Worm (Caenorhabditis elegans) whole organism, L3 larva: ENCODE results near the gene Y22D7AR.3.

Experiments
- ZK546.5 ChIP-seq: sonication (generic microtip); optimal IDR thresholded peaks from 2 replicates; lab custom pipeline; 2017; ENCODE audit warnings: missing biosample characterization, missing genetic modification characterization
- aly-2 ChIP-seq: fragments of 150-350 bp; optimal IDR thresholded peaks from 2 replicates; lab custom pipeline; 2014; ENCODE audit warnings: missing biosample characterization, missing genetic modification characterization
- ceh-16 ChIP-seq: sonication (generic microtip); optimal IDR thresholded peaks from 2 replicates; lab custom pipeline; 2017; ENCODE audit warnings: missing biosample characterization, missing genetic modification characterization
- ceh-28 ChIP-seq: fragments of 150-350 bp; optimal IDR thresholded peaks from 2 replicates; lab custom pipeline; 2014; ENCODE audit warnings: missing biosample characterization, missing genetic modification reagents, missing genetic modification characterization
- ceh-82 ChIP-seq: fragments of 150-350 bp; optimal IDR thresholded peaks from 2 replicates; lab custom pipeline; 2014; ENCODE audit warnings: missing biosample characterization, missing genetic modification characterization
- egl-27 ChIP-seq: sonication (generic microtip); optimal IDR thresholded peaks from 4 replicates; lab custom pipeline; 2017; ENCODE audit warnings: missing biosample characterization, missing genetic modification reagents, missing genetic modification characterization
- elt-1 ChIP-seq: fragments of 150-350 bp; optimal IDR thresholded peaks from 2 replicates; lab custom pipeline; 2014; ENCODE audit warnings: missing biosample characterization, missing genetic modification characterization
- elt-2 ChIP-seq: sonication (generic microtip); optimal IDR thresholded peaks from 2 replicates; lab custom pipeline; 2016; ENCODE audit warnings: missing genetic modification reagents, mild to moderate bottlenecking, missing genetic modification characterization, missing compliant biosample characterization
- eor-1 ChIP-seq, 2 experiments: fragments of 150-350 bp; optimal IDR thresholded peaks; 2 replicates each; lab custom pipeline; 2014 to 2018; ENCODE audit warnings: missing biosample characterization in 2 of 2, missing genetic modification characterization in 2 of 2
- fkh-10 ChIP-seq: sonication (generic microtip); optimal IDR thresholded peaks from 2 replicates; lab custom pipeline; 2017; ENCODE audit warnings: missing biosample characterization, missing genetic modification reagents, missing genetic modification characterization
- fos-1 ChIP-seq: fragments of 150-350 bp; optimal IDR thresholded peaks from 2 replicates; lab custom pipeline; 2014; ENCODE audit warnings: missing biosample characterization, missing genetic modification characterization
- hmg-11 ChIP-seq: sonication (generic microtip); optimal IDR thresholded peaks from 2 replicates; lab custom pipeline; 2016; ENCODE audit warnings: missing genetic modification characterization, missing compliant biosample characterization
- jun-1 ChIP-seq: fragments of 150-350 bp; optimal IDR thresholded peaks from 2 replicates; lab custom pipeline; 2014; ENCODE audit warnings: missing biosample characterization, missing genetic modification reagents, missing genetic modification characterization
- lin-15B ChIP-seq: fragments of 150-350 bp; optimal IDR thresholded peaks from 2 replicates; lab custom pipeline; 2014; ENCODE audit warnings: missing biosample characterization, missing genetic modification characterization
- lin-39 ChIP-seq: fragments of 150-350 bp; optimal IDR thresholded peaks from 2 replicates; lab custom pipeline; 2018; ENCODE audit warnings: missing biosample characterization, missing genetic modification reagents, missing genetic modification characterization
- lsy-12 ChIP-seq: sonication (generic microtip); optimal IDR thresholded peaks from 2 replicates; lab custom pipeline; 2016; ENCODE audit warnings: mild to moderate bottlenecking, missing genetic modification characterization, missing compliant biosample characterization
- mdl-1 ChIP-seq: fragments of 150-350 bp; optimal IDR thresholded peaks from 2 replicates; lab custom pipeline; 2014; ENCODE audit warnings: missing biosample characterization, missing genetic modification characterization
- mml-1 ChIP-seq: fragments of 150-350 bp; sonication (generic microtip); optimal IDR thresholded peaks from 3 replicates; lab custom pipeline; 2014; ENCODE audit warnings: missing biosample characterization, missing genetic modification characterization
- nfya-1 ChIP-seq: sonication (generic microtip); optimal IDR thresholded peaks from 2 replicates; lab custom pipeline; 2017; ENCODE audit warnings: missing genetic modification characterization, mild to moderate bottlenecking, missing compliant biosample characterization, antibody characterized with exemption, moderate library complexity; ENCODE audit not compliant: insufficient read depth
- nhr-11 ChIP-seq: fragments of 150-350 bp; optimal IDR thresholded peaks from 2 replicates; lab custom pipeline; 2014; ENCODE audit warnings: missing biosample characterization, missing genetic modification characterization
- nhr-12 ChIP-seq: fragments of 150-350 bp; optimal IDR thresholded peaks from 2 replicates; lab custom pipeline; 2014; ENCODE audit warnings: missing biosample characterization, missing genetic modification characterization
- nhr-23 ChIP-seq: fragments of 150-350 bp; optimal IDR thresholded peaks from 2 replicates; lab custom pipeline; 2014; ENCODE audit warnings: missing biosample characterization, missing genetic modification reagents, missing genetic modification characterization
- nhr-237 ChIP-seq: fragments of 150-350 bp; optimal IDR thresholded peaks from 2 replicates; lab custom pipeline; 2014; ENCODE audit warnings: missing biosample characterization, missing genetic modification characterization
- nhr-25 ChIP-seq: sonication (generic microtip); optimal IDR thresholded peaks from 2 replicates; lab custom pipeline; 2017; ENCODE audit warnings: missing biosample characterization, missing genetic modification characterization
- nhr-28 ChIP-seq: fragments of 150-350 bp; optimal IDR thresholded peaks from 2 replicates; lab custom pipeline; 2014; ENCODE audit warnings: missing biosample characterization, missing genetic modification characterization
- nhr-43 ChIP-seq: sonication (generic microtip); optimal IDR thresholded peaks from 2 replicates; lab custom pipeline; 2016; ENCODE audit warnings: mild to moderate bottlenecking, missing genetic modification characterization, missing compliant biosample characterization; ENCODE audit not compliant: poor library complexity, severe bottlenecking
- nhr-67 ChIP-seq: fragments of 150-350 bp; optimal IDR thresholded peaks from 2 replicates; lab custom pipeline; 2014; ENCODE audit warnings: missing biosample characterization, missing genetic modification characterization
- nhr-76 ChIP-seq: fragments of 150-350 bp; sonication (generic microtip); optimal IDR thresholded peaks from 5 replicates; lab custom pipeline; 2014; ENCODE audit warnings: missing biosample characterization, missing genetic modification characterization
- pha-4 ChIP-seq: fragments of 150-350 bp; optimal IDR thresholded peaks from 2 replicates; lab custom pipeline; 2014; ENCODE audit warnings: missing biosample characterization, missing genetic modification reagents, missing genetic modification characterization
- pqm-1 ChIP-seq: fragments of 150-350 bp; optimal IDR thresholded peaks from 2 replicates; lab custom pipeline; 2017; ENCODE audit warnings: missing biosample characterization, missing genetic modification characterization, inconsistent platforms
- sea-2 ChIP-seq: fragments of 150-350 bp; sonication (generic microtip); optimal IDR thresholded peaks from 4 replicates; lab custom pipeline; 2014; ENCODE audit warnings: missing biosample characterization, missing genetic modification reagents, missing genetic modification characterization
- skn-1 ChIP-seq: fragments of 150-350 bp; optimal IDR thresholded peaks from 2 replicates; lab custom pipeline; 2014; ENCODE audit warnings: missing biosample characterization, missing genetic modification characterization
- snpc-4 ChIP-seq: fragments of 150-350 bp; optimal IDR thresholded peaks from 2 replicates; lab custom pipeline; 2014; ENCODE audit warnings: missing biosample characterization, missing genetic modification characterization
- tbx-2 ChIP-seq: sonication (generic microtip); optimal IDR thresholded peaks from 2 replicates; lab custom pipeline; 2016; ENCODE audit warnings: mild to moderate bottlenecking, missing genetic modification characterization, missing compliant biosample characterization
- unc-39 ChIP-seq: sonication (generic microtip); optimal IDR thresholded peaks from 4 replicates; lab custom pipeline; 2017; ENCODE audit warnings: missing biosample characterization, missing genetic modification characterization
- unc-62 ChIP-seq: fragments of 150-350 bp; sonication (generic microtip); optimal IDR thresholded peaks from 4 replicates; lab custom pipeline; 2014; ENCODE audit warnings: missing biosample characterization, missing genetic modification reagents, missing genetic modification characterization
- zag-1 ChIP-seq: fragments of 150-350 bp; optimal IDR thresholded peaks from 2 replicates; lab custom pipeline; 2014; ENCODE audit warnings: missing biosample characterization, missing genetic modification characterization
- ztf-11 ChIP-seq: fragments of 150-350 bp; optimal IDR thresholded peaks from 2 replicates; lab custom pipeline; 2014; ENCODE audit warnings: missing biosample characterization, missing genetic modification characterization
- ztf-4 ChIP-seq: fragments of 150-350 bp; optimal IDR thresholded peaks from 2 replicates; lab custom pipeline; 2014; ENCODE audit warnings: missing biosample characterization, missing genetic modification characterization

The Y22D7AR.3 gene

ce11 chrIII:1638345-1638744 is 27.3 kb downstream of the Y22D7AR.3 start:
- TF ChIP-seq elt-1 (no peak), egl-27 (tag; lab: Kevin White, UChicago) (no peak), pha-4 (tag; lab: Kevin White, UChicago) (no peak), ztf-11 (tag; lab: Kevin White, UChicago) (no peak), mdl-1 (no peak), nhr-28 (tag; lab: Kevin White, UChicago) (no peak), unc-62 (GFP tag; lab: Kevin White, UChicago) (no peak), nhr-12 (tag; lab: Kevin White, UChicago) (no peak), mml-1 (tag; lab: Kevin White, UChicago) (no peak), lsy-12 (no peak), zag-1 (tag; lab: Kevin White, UChicago) (no peak), skn-1 (tag; lab: Kevin White, UChicago) (no peak), eor-1 (tag; optimal IDR thresholded peaks at IDR 0.05; lab: Kevin White, UChicago) (no peak), nhr-43 (tag; lab: Kevin White, UChicago) (no peak), fos-1 (tag; lab: Kevin White, UChicago) (no peak), fkh-10 (no peak), nhr-25 (no peak), ceh-28 (tag; lab: Kevin White, UChicago) (no peak), nhr-23 (tag; lab: Kevin White, UChicago) (no peak)

- no peak for TF ChIP-seq pha-4 (tag; lab: Kevin White, UChicago)
These were observed 31.4 kb downstream of the Y22D7AR.3 start, which contains the start of gene Y22D7AL.11 for ce11 chrIII:1634270-1634669. Gene Y22D7AL.11, minus strand, starts transcription at chrIII:1634370.

ce11 chrIII:1626524-1626923 is 39.1 kb downstream of the Y22D7AR.3 start, which contains the start of gene Y22D7AL.4:
Gene Y22D7AL.4, plus strand, starts transcription at chrIII:1626632.
- no peak for TF ChIP-seq ZK546.5 (tag; lab: Kevin White, UChicago)
- no peak for TF ChIP-seq lin-15B (tag; lab: Kevin White, UChicago)
- TF ChIP-seq nhr-237 (tag; lab: Kevin White, UChicago), result no peak
- no peak for TF ChIP-seq mml-1 (tag; lab: Kevin White, UChicago)
- TF ChIP-seq eor-1 (tag; optimal IDR thresholded peaks at IDR 0.05; lab: Kevin White, UChicago), result no peak
- no peak for TF ChIP-seq unc-39 (tag; lab: Kevin White, UChicago)
- no peak for TF ChIP-seq elt-2 (tag; lab: Kevin White, UChicago)
- TF ChIP-seq egl-27 (tag; lab: Kevin White, UChicago), result no peak
- no peak for TF ChIP-seq ztf-11 (tag; lab: Kevin White, UChicago)
- TF ChIP-seq hmg-11 (tag; lab: Kevin White, UChicago), result no peak
- TF ChIP-seq snpc-4, result no peak
- TF ChIP-seq aly-2, result no peak
- TF ChIP-seq elt-1, result no peak
- TF ChIP-seq fkh-10, result no peak
- TF ChIP-seq sea-2, result no peak
- TF ChIP-seq, all 47 proteins: peak for 0

- TF ChIP-seq pqm-1 (no peak), nhr-25 (no peak), lsy-12 (no peak)
- TF ChIP-seq, all 47 proteins: peak for 0
These were observed 39.9 kb downstream of the Y22D7AR.3 start for ce11 chrIII:1625660-1626275.

ce11 chrIII:1622329-1622728 is 43.3 kb downstream of the Y22D7AR.3 start:
- TF ChIP-seq tbx-2 (tag; lab: Kevin White, UChicago) (no peak), elt-1 (no peak), ceh-28 (tag; lab: Kevin White, UChicago) (peak; percentile 14), zag-1 (tag; lab: Kevin White, UChicago) (no peak), nfya-1 (peak; percentile 41), egl-27 (tag; lab: Kevin White, UChicago) (no peak), jun-1 (tag; lab: Kevin White, UChicago) (no peak), unc-62 (GFP tag; lab: Kevin White, UChicago) (no peak), nhr-23 (tag; lab: Kevin White, UChicago) (no peak), sea-2 (no peak), ceh-82 (tag; lab: Kevin White, UChicago) (no peak), mml-1 (tag; lab: Kevin White, UChicago) (no peak), ztf-4 (no peak), nhr-67 (tag; lab: Kevin White, UChicago) (no peak), lin-15B (tag; lab: Kevin White, UChicago) (no peak), nhr-11 (tag; lab: Kevin White, UChicago) (no peak), ceh-16 (tag; lab: Kevin White, UChicago) (no peak), pqm-1 (peak; percentile 39), fkh-10 (no peak), lin-39 (tag; lab: Kevin White, UChicago) (no peak), elt-2 (tag; lab: Kevin White, UChicago) (peak; percentile 74), nhr-76 (no peak)
